Worm (Caenorhabditis elegans) whole organism, late embryonic: Measurements from ENCODE around the gene grd-16.

ENCODE experiments used
- C08G9.2 ChIP-seq: sonication (generic microtip); optimal IDR thresholded peaks from 2 replicates; lab custom pipeline; 2016; ENCODE audit warnings: mild to moderate bottlenecking, missing genetic modification characterization, moderate library complexity, missing compliant biosample characterization
- F13H6.1 ChIP-seq: sonication (generic microtip); optimal IDR thresholded peaks from 2 replicates; lab custom pipeline; 2016; ENCODE audit warnings: missing genetic modification characterization, missing compliant biosample characterization
- T23F11.4 ChIP-seq: fragments of 200-800 bp; sonication (Bioruptor generic); optimal IDR thresholded peaks from 2 replicates; lab custom pipeline; 2018; ENCODE audit warnings: mild to moderate bottlenecking, missing genetic modification characterization, missing compliant biosample characterization
- ama-1 ChIP-seq: fragments of 150-350 bp; optimal IDR thresholded peaks from 2 replicates; lab custom pipeline; 2014
- ceh-14 ChIP-seq: sonication (generic microtip); optimal IDR thresholded peaks from 2 replicates; lab custom pipeline; 2016; ENCODE audit warnings: missing genotype, missing genetic modification characterization, missing compliant biosample characterization
- ceh-18 ChIP-seq: sonication (generic microtip); optimal IDR thresholded peaks from 2 replicates; lab custom pipeline; 2016; ENCODE audit warnings: missing genetic modification characterization, missing compliant biosample characterization
- ceh-22 ChIP-seq: sonication (generic microtip); optimal IDR thresholded peaks from 2 replicates; lab custom pipeline; 2017; ENCODE audit warnings: missing biosample characterization, missing genetic modification characterization
- ceh-24 ChIP-seq: sonication (generic microtip); optimal IDR thresholded peaks from 2 replicates; lab custom pipeline; 2016; ENCODE audit warnings: mild to moderate bottlenecking, missing genetic modification characterization, missing compliant biosample characterization
- ceh-31 ChIP-seq: sonication (generic microtip); optimal IDR thresholded peaks from 2 replicates; lab custom pipeline; 2016; ENCODE audit warnings: missing genetic modification characterization, missing compliant biosample characterization
- ceh-45 ChIP-seq: fragments of 200-800 bp; sonication (Bioruptor generic); IDR thresholded peaks from 2 replicates; pipeline ENCODE4 v1.3.6; 2022; ENCODE audit warnings: missing genetic modification reagents, missing genetic modification characterization, missing compliant biosample characterization
- ceh-48 ChIP-seq: sonication (generic microtip); optimal IDR thresholded peaks from 2 replicates; lab custom pipeline; 2016; ENCODE audit warnings: missing genetic modification characterization, inconsistent platforms, missing compliant biosample characterization
- ceh-6 ChIP-seq: fragments of 200-800 bp; sonication (Bioruptor generic); optimal IDR thresholded peaks from 2 replicates; lab custom pipeline; 2018; ENCODE audit warnings: mild to moderate bottlenecking, missing genetic modification characterization, missing compliant biosample characterization
- dve-1 ChIP-seq: sonication (generic microtip); optimal IDR thresholded peaks from 2 replicates; lab custom pipeline; 2017; ENCODE audit warnings: antibody characterized with exemption, mild to moderate bottlenecking, missing genetic modification characterization, missing compliant biosample characterization
- elt-2 ChIP-seq: sonication (generic microtip); optimal IDR thresholded peaks from 2 replicates; lab custom pipeline; 2016; ENCODE audit warnings: missing genetic modification reagents, missing genetic modification characterization, missing compliant biosample characterization
- ets-4 ChIP-seq: sonication (generic microtip); optimal IDR thresholded peaks from 2 replicates; lab custom pipeline; 2016; ENCODE audit warnings: missing genetic modification characterization, missing compliant biosample characterization
- fax-1 ChIP-seq: sonication (generic microtip); optimal IDR thresholded peaks from 2 replicates; lab custom pipeline; 2016; ENCODE audit warnings: missing genotype, missing genetic modification characterization, missing compliant biosample characterization
- hlh-13 ChIP-seq: fragments of 200-800 bp; sonication (Bioruptor generic); optimal IDR thresholded peaks from 2 replicates; lab custom pipeline; 2018; ENCODE audit warnings: mild to moderate bottlenecking, missing genetic modification characterization, missing compliant biosample characterization
- hlh-15 ChIP-seq: sonication (generic microtip); optimal IDR thresholded peaks from 2 replicates; lab custom pipeline; 2016; ENCODE audit warnings: missing genetic modification characterization, missing compliant biosample characterization
- hlh-30 ChIP-seq: sonication (generic microtip); optimal IDR thresholded peaks from 2 replicates; lab custom pipeline; 2017; ENCODE audit warnings: antibody characterized with exemption, missing genetic modification characterization, missing compliant biosample characterization; ENCODE audit not compliant: insufficient read depth
- hlh-6 ChIP-seq: sonication (generic microtip); optimal IDR thresholded peaks from 2 replicates; lab custom pipeline; 2016; ENCODE audit warnings: missing genotype, missing genetic modification characterization, missing compliant biosample characterization
- hlh-8 ChIP-seq: sonication (generic microtip); optimal IDR thresholded peaks from 2 replicates; lab custom pipeline; 2016; ENCODE audit warnings: missing genotype, missing genetic modification characterization, missing compliant biosample characterization
- lin-11 ChIP-seq: fragments of 200-800 bp; sonication (Bioruptor generic); optimal IDR thresholded peaks from 2 replicates; lab custom pipeline; 2018; ENCODE audit warnings: mild to moderate bottlenecking, missing genetic modification characterization, missing compliant biosample characterization
- mec-3 ChIP-seq: sonication (generic microtip); optimal IDR thresholded peaks from 2 replicates; lab custom pipeline; 2016; ENCODE audit warnings: borderline replicate concordance, missing genetic modification characterization, missing compliant biosample characterization
- nfya-1 ChIP-seq: sonication (generic microtip); optimal IDR thresholded peaks from 2 replicates; lab custom pipeline; 2017; ENCODE audit warnings: missing genetic modification characterization, mild to moderate bottlenecking, missing compliant biosample characterization, antibody characterized with exemption, moderate library complexity
- nhr-11 ChIP-seq: fragments of 150-350 bp; optimal IDR thresholded peaks from 2 replicates; lab custom pipeline; 2014; ENCODE audit warnings: missing biosample characterization, missing genetic modification characterization
- nhr-232 ChIP-seq: sonication (generic microtip); optimal IDR thresholded peaks from 2 replicates; lab custom pipeline; 2016; ENCODE audit warnings: missing genetic modification characterization, missing compliant biosample characterization
- npax-4 ChIP-seq: sonication (generic microtip); optimal IDR thresholded peaks from 2 replicates; lab custom pipeline; 2016; ENCODE audit warnings: missing genetic modification characterization, missing compliant biosample characterization
- odd-2 ChIP-seq: sonication (generic microtip); optimal IDR thresholded peaks from 2 replicates; lab custom pipeline; 2017; ENCODE audit warnings: antibody characterized with exemption, mild to moderate bottlenecking, missing genetic modification characterization, missing compliant biosample characterization
- pag-3 ChIP-seq: sonication (generic microtip); optimal IDR thresholded peaks from 2 replicates; lab custom pipeline; 2016; ENCODE audit warnings: missing compliant biosample characterization, missing genetic modification characterization, borderline replicate concordance
- pat-9 ChIP-seq: fragments of 200-800 bp; sonication (Bioruptor generic); optimal IDR thresholded peaks from 2 replicates; lab custom pipeline; 2018; ENCODE audit warnings: mild to moderate bottlenecking, missing genetic modification characterization, moderate library complexity, missing compliant biosample characterization
- pha-2 ChIP-seq: sonication (generic microtip); optimal IDR thresholded peaks from 2 replicates; lab custom pipeline; 2017; ENCODE audit warnings: mild to moderate bottlenecking, missing genetic modification characterization, missing compliant biosample characterization
- pros-1 ChIP-seq: fragments of 150-350 bp; optimal IDR thresholded peaks from 2 replicates; lab custom pipeline; 2014; ENCODE audit warnings: missing biosample characterization, missing genetic modification reagents, missing genetic modification characterization
- sdc-2 ChIP-seq: sonication (generic microtip); optimal IDR thresholded peaks from 2 replicates; lab custom pipeline; 2016; ENCODE audit warnings: missing genotype, missing genetic modification characterization, missing compliant biosample characterization
- sox-2 ChIP-seq: fragments of 200-800 bp; sonication (Bioruptor generic); IDR thresholded peaks from 2 replicates; pipeline ENCODE4 v1.3.6; 2022; ENCODE audit warnings: missing genetic modification reagents, missing genetic modification characterization, missing compliant biosample characterization
- syd-9 ChIP-seq: sonication (generic microtip); optimal IDR thresholded peaks from 2 replicates; lab custom pipeline; 2016; ENCODE audit warnings: mild to moderate bottlenecking, missing genetic modification characterization, moderate library complexity, missing compliant biosample characterization
- tbx-2 ChIP-seq: sonication (generic microtip); optimal IDR thresholded peaks from 2 replicates; lab custom pipeline; 2016; ENCODE audit warnings: missing genetic modification characterization, missing compliant biosample characterization
- ttx-3 ChIP-seq: sonication (generic microtip); optimal IDR thresholded peaks from 2 replicates; lab custom pipeline; 2016; ENCODE audit warnings: missing genetic modification reagents, missing genetic modification characterization, missing compliant biosample characterization
- unc-3 ChIP-seq, 2 experiments: fragments of 200-800 bp in 1 of 2; sonication (Bioruptor generic) in 1 of 2; sonication (generic microtip) in 1 of 2; conservative IDR thresholded peaks in 1 of 2; optimal IDR thresholded peaks in 1 of 2; 2 replicates each; pipeline versions ENCODE4 v1.3.6 to Lab custom; 2016 to 2022; ENCODE audit warnings: missing compliant biosample characterization in 2 of 2, missing genetic modification characterization in 2 of 2, missing genetic modification reagents in 1 of 2
- unc-42 ChIP-seq: sonication (generic microtip); optimal IDR thresholded peaks from 2 replicates; lab custom pipeline; 2016; ENCODE audit warnings: missing genotype, missing genetic modification characterization, missing compliant biosample characterization
- unc-55 ChIP-seq: sonication (generic microtip); optimal IDR thresholded peaks from 2 replicates; lab custom pipeline; 2017; ENCODE audit warnings: missing biosample characterization, missing genetic modification reagents, missing genetic modification characterization
- unc-86 ChIP-seq: sonication (generic microtip); optimal IDR thresholded peaks from 2 replicates; lab custom pipeline; 2016; ENCODE audit warnings: missing genetic modification characterization, missing compliant biosample characterization

grd-16 gene

DNA sequence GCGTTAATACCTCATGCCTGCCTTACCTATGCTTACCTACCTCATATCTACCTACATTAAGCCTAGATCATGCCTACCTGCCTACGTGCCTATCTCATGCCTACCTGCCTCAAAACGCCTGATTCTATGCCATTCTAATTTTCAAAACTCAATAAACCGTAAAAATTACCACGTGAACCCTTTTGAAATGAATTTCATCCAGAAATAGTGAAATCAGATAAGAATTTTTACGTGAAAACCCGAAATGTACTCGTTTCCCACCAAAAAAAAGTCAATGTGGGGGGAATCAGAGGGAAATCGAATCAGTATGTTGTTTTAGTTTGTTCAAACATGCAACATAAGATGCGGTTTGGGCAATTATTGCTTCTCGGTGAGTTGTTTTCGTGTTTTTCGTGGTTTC is 12.0 kb downstream of the grd-16 start, which contains the start of gene Y69A2AR.19:
Gene Y69A2AR.19 (plus strand): TSS at position 301 of the 400 bp plus-strand sequence.
- TF ChIP-seq pat-9 = no peak
- TF ChIP-seq ama-1 (lab: Kevin White, UChicago) = no peak
- no peak for TF ChIP-seq mec-3 (tag; lab: Kevin White, UChicago)
- TF ChIP-seq lin-11 (tag; lab: Kevin White, UChicago) = no peak
- TF ChIP-seq pha-2 (tag; lab: Kevin White, UChicago) = no peak
- TF ChIP-seq T23F11.4 (GFP tag; lab: Kevin White, UChicago) = no peak
- no peak for TF ChIP-seq unc-55 (GFP tag; lab: Kevin White, UChicago)
- no peak for TF ChIP-seq nhr-232 (tag; lab: Kevin White, UChicago)
- no peak for TF ChIP-seq ceh-31
- TF ChIP-seq dve-1 (tag; lab: Kevin White, UChicago) = no peak
- no peak for TF ChIP-seq ceh-14
- TF ChIP-seq hlh-13 (GFP tag; lab: Kevin White, UChicago) = no peak
- no peak for TF ChIP-seq ttx-3 (tag; lab: Kevin White, UChicago)
- TF ChIP-seq nhr-11 (tag; lab: Kevin White, UChicago) = no peak
- no peak for TF ChIP-seq ceh-6 (GFP tag; lab: Kevin White, UChicago)

DNA sequence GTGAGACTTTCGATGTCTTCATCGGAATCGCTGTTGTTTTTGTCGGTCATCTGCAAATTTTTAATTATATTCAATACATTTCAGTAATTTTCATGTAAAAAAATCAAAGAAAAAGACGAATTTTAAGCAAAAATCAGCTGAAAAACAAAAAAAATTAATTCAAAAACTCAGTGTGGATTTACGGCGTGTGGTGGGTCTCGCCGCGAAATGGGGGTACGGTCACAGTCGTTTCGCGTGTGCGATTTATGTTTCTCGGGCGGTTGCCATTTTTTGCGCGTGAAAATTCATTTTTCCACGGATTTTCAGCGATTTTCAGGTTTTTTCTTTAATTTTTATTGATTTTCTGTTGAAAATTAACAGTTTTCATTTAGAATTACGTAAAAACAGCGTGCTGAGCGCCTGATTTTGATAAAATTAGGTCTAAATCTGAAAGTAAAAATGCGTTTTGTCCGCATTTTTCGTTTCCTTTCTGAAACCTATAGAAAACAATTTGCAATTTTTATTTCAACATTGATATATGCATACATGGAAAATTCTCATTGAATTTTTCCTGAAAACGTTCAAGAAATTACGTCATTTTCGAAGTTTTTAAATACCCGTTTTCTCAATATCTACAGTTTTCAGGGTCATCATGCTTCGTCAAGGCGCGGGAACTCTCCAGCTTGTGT is 18.8 kb downstream of the grd-16 start, which contains the start of the genes ccdc-12 and Y69A2AR.18:
Gene ccdc-12 (minus strand): TSS at position 57 of the 668 bp plus-strand sequence.
Gene Y69A2AR.18 (plus strand): TSS at position 618 of the 668 bp plus-strand sequence.
- TF ChIP-seq nfya-1 (tag; lab: Kevin White, UChicago) (peak; percentile 78), ceh-31 (peak; percentile 18), unc-42 (tag; lab: Kevin White, UChicago) (peak; percentile 43), ceh-45 (GFP tag; lab: Robert Waterston, UW) (no peak), ceh-18 (peak; percentile 5), hlh-13 (GFP tag; lab: Kevin White, UChicago) (no peak), tbx-2 (tag; lab: Kevin White, UChicago) (peak; percentile 34)

DNA sequence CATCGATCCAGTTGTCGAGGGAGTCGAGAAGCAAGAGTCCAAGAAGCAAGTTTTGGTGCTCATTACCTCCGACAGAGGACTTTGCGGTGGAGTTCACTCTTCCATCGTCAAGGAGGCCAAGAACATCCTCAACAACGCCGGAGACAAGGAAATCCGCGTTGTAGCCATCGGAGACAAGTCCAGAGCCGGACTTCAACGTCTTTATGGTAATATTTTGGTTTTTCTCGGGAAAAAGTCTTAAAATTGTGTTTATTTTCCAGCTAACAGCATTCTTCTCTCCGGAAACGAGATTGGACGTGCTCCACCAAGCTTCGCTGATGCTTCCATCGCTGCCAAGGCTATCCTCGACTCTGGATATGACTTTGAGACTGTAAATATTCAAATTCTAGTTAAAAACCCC is 19.6 kb downstream of the grd-16 start:
- TF ChIP-seq pag-3 (tag; lab: Kevin White, UChicago) (no peak), F13H6.1 (no peak), pros-1 (no peak), fax-1 (tag; lab: Kevin White, UChicago) (no peak), hlh-8 (tag; lab: Kevin White, UChicago) (no peak), syd-9 (tag; lab: Kevin White, UChicago) (no peak), hlh-6 (tag; lab: Kevin White, UChicago) (no peak), ama-1 (lab: Kevin White, UChicago) (no peak), nhr-11 (tag; lab: Kevin White, UChicago) (no peak), lin-11 (tag; lab: Kevin White, UChicago) (no peak), C08G9.2 (tag; lab: Kevin White, UChicago) (no peak), ceh-24 (tag; lab: Kevin White, UChicago) (no peak), ceh-31 (no peak), ceh-22 (tag; lab: Kevin White, UChicago) (no peak), ets-4 (tag; lab: Kevin White, UChicago) (no peak)

ce11 chrIV:2497615-2498183 is 21.2 kb downstream of the grd-16 start, which contains the start of gene Y69A2AR.16:
TSS of gene Y69A2AR.16 (plus strand) at chrIV:2497803.
- TF ChIP-seq ceh-48 = no peak
- TF ChIP-seq F13H6.1 = no peak
- no peak for TF ChIP-seq elt-2 (tag; lab: Kevin White, UChicago)
- no peak for TF ChIP-seq npax-4 (tag; lab: Kevin White, UChicago)
- no peak for TF ChIP-seq sdc-2 (tag; lab: Kevin White, UChicago)
- TF ChIP-seq unc-3 (GFP tag; conservative IDR thresholded peaks at IDR 0.05; lab: Robert Waterston, UW) = no peak
- TF ChIP-seq unc-3 (tag; optimal IDR thresholded peaks at IDR 0.05; lab: Kevin White, UChicago) = no peak
- no peak for TF ChIP-seq hlh-8 (tag; lab: Kevin White, UChicago)
- TF ChIP-seq hlh-30 (tag; lab: Kevin White, UChicago) = no peak
- no peak for TF ChIP-seq pha-2 (tag; lab: Kevin White, UChicago)
- no peak for TF ChIP-seq tbx-2 (tag; lab: Kevin White, UChicago)
- no peak for TF ChIP-seq sox-2 (GFP tag; lab: Robert Waterston, UW)
- TF ChIP-seq hlh-15 = no peak
- no peak for TF ChIP-seq odd-2 (tag; lab: Kevin White, UChicago)
- TF ChIP-seq pros-1 = no peak
- no peak for TF ChIP-seq unc-86 (tag; lab: Kevin White, UChicago)
